Worm (Caenorhabditis elegans) whole organism, young adult: ENCODE data around the gene gcy-13.

Experiments used
- C17E4.6 ChIP-seq: fragments of 200-800 bp; sonication (Bioruptor generic); IDR thresholded peaks from 2 replicates; pipeline ENCODE4 v1.3.6; 2022; ENCODE audit warnings: missing genetic modification reagents, missing genetic modification characterization, missing compliant biosample characterization
- F39B2.1 ChIP-seq: fragments of 200-800 bp; sonication (Bioruptor generic); IDR thresholded peaks from 2 replicates; pipeline ENCODE4 v1.3.6; 2022; ENCODE audit warnings: missing genetic modification reagents, missing genetic modification characterization, missing compliant biosample characterization
- bed-2 ChIP-seq: fragments of 200-800 bp; sonication (Bioruptor generic); IDR thresholded peaks from 2 replicates; pipeline ENCODE4 v1.3.6; 2022; ENCODE audit warnings: missing genetic modification reagents, missing genetic modification characterization, missing compliant biosample characterization
- chd-7 ChIP-seq: sonication (generic microtip); optimal IDR thresholded peaks from 2 replicates; lab custom pipeline; 2016; ENCODE audit warnings: mild to moderate bottlenecking, missing genetic modification characterization, moderate library complexity, missing compliant biosample characterization
- egrh-3 ChIP-seq: fragments of 200-800 bp; sonication (Bioruptor generic); IDR thresholded peaks from 2 replicates; pipeline ENCODE4 v1.3.6; 2022; ENCODE audit warnings: missing genetic modification reagents, missing genetic modification characterization, missing compliant biosample characterization
- nhr-90 ChIP-seq: sonication (generic microtip); optimal IDR thresholded peaks from 2 replicates; lab custom pipeline; 2016; ENCODE audit warnings: missing genotype, mild to moderate bottlenecking, missing genetic modification characterization, missing compliant biosample characterization
- pbrm-1 ChIP-seq: fragments of 200-800 bp; sonication (Bioruptor generic); IDR thresholded peaks from 2 replicates; pipeline ENCODE4 v1.3.6; 2022; ENCODE audit warnings: missing genetic modification reagents, missing genetic modification characterization, missing compliant biosample characterization
- sea-2 ChIP-seq: fragments of 200-800 bp; sonication (Bioruptor generic); IDR thresholded peaks from 2 replicates; pipeline ENCODE4 v1.3.6; 2022; ENCODE audit warnings: missing genetic modification characterization, missing compliant biosample characterization
- unc-62 ChIP-seq: fragments of 150-350 bp; optimal IDR thresholded peaks from 2 replicates; lab custom pipeline; 2014; ENCODE audit warnings: missing biosample characterization, missing genetic modification reagents, missing genetic modification characterization
- zim-3 ChIP-seq: sonication (generic microtip); optimal IDR thresholded peaks from 2 replicates; lab custom pipeline; 2017; ENCODE audit warnings: mild to moderate bottlenecking, missing genetic modification characterization, moderate library complexity, missing compliant biosample characterization

DNA sequence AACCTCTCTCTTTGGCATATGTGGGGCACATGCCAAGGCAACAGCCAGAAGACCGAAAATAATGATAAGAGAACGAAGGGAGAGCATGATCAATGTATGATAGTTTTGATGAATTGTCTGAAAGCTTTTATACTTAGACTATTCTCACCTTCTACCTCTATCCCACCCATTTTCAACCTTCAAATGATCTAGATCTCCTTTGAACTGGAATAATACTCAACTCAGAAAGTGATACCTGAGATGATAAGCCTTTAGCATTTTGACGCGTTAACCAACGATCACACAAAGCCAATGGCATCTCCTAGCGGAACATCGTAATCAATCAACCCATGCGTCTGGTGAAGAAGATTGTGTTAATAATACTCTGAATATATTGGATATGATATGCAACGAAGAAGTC, 35.2 kb upstream of the gcy-13 start, which contains the start of gene K01D12.9:
- TF ChIP-seq egrh-3 = no peak
- TF ChIP-seq C17E4.6 (GFP tag; lab: Robert Waterston, UW) = no peak
- TF ChIP-seq zim-3 (tag; lab: Kevin White, UChicago) = no peak
- no peak for TF ChIP-seq nhr-90 (tag; lab: Kevin White, UChicago)
- no peak for TF ChIP-seq sea-2 (GFP tag; lab: Robert Waterston, UW)
- TF ChIP-seq bed-2 (GFP tag; lab: Robert Waterston, UW) = no peak
- no peak for TF ChIP-seq chd-7 (tag; lab: Kevin White, UChicago)
- TF ChIP-seq F39B2.1 = no peak
- TF ChIP-seq pbrm-1 (GFP tag; lab: Robert Waterston, UW) = no peak
- no peak for TF ChIP-seq unc-62 (GFP tag; lab: Kevin White, UChicago)
